Worm (Caenorhabditis elegans) whole organism, mixed stage, embryonic: Measurements from ENCODE around the gene nhr-123.

ENCODE experiments used
- M03D4.4 ChIP-seq: sonication (generic microtip); optimal IDR thresholded peaks from 2 replicates; lab custom pipeline; 2017; ENCODE audit warnings: mild to moderate bottlenecking, missing genetic modification characterization, missing compliant biosample characterization
- ces-1 ChIP-seq: fragments of 150-350 bp; optimal IDR thresholded peaks from 2 replicates; lab custom pipeline; 2014; ENCODE audit warnings: missing biosample characterization, missing genetic modification reagents, missing genetic modification characterization
- elt-1 ChIP-seq: sonication (generic microtip); optimal IDR thresholded peaks from 2 replicates; lab custom pipeline; 2017; ENCODE audit warnings: missing genetic modification characterization, mild to moderate bottlenecking, missing compliant biosample characterization, antibody characterized with exemption, moderate library complexity, borderline replicate concordance; ENCODE audit not compliant: insufficient read depth
- lsy-2 ChIP-seq: fragments of 150-350 bp; optimal IDR thresholded peaks from 2 replicates; lab custom pipeline; 2014; ENCODE audit warnings: missing biosample characterization, missing genetic modification characterization
- mab-5 ChIP-seq: fragments of 150-350 bp; optimal IDR thresholded peaks from 2 replicates; lab custom pipeline; 2014; ENCODE audit warnings: missing biosample characterization, missing genetic modification characterization
- mep-1 ChIP-seq: fragments of 150-350 bp; optimal IDR thresholded peaks from 2 replicates; lab custom pipeline; 2017; ENCODE audit warnings: missing biosample characterization, missing genetic modification reagents, missing genetic modification characterization, inconsistent platforms
- nhr-12 ChIP-seq: fragments of 150-350 bp; optimal IDR thresholded peaks from 2 replicates; lab custom pipeline; 2014; ENCODE audit warnings: missing biosample characterization, missing genetic modification characterization
- nhr-237 ChIP-seq: fragments of 150-350 bp; optimal IDR thresholded peaks from 2 replicates; lab custom pipeline; 2014; ENCODE audit warnings: missing biosample characterization, missing genetic modification characterization
- nhr-76 ChIP-seq: sonication (generic microtip); optimal IDR thresholded peaks from 2 replicates; lab custom pipeline; 2017; ENCODE audit warnings: missing biosample characterization, missing genetic modification characterization
- pha-4 ChIP-seq: fragments of 150-350 bp; optimal IDR thresholded peaks from 2 replicates; lab custom pipeline; 2018; ENCODE audit warnings: missing biosample characterization, missing genetic modification reagents, missing genetic modification characterization
- snpc-4 ChIP-seq: fragments of 150-350 bp; optimal IDR thresholded peaks from 2 replicates; lab custom pipeline; 2014; ENCODE audit warnings: missing biosample characterization, missing genetic modification characterization
- unc-39 ChIP-seq: fragments of 150-350 bp; optimal IDR thresholded peaks from 2 replicates; lab custom pipeline; 2014; ENCODE audit warnings: missing biosample characterization, missing genetic modification characterization
- unc-62 ChIP-seq: fragments of 150-350 bp; optimal IDR thresholded peaks from 2 replicates; lab custom pipeline; 2014; ENCODE audit warnings: missing biosample characterization, missing genetic modification reagents, missing genetic modification characterization

ce11 chrV:428844-429243 lies 22.4 kb upstream of the nhr-123 start, which contains the start of gene B0554.4:
- TF ChIP-seq mep-1 (tag; lab: Kevin White, UChicago) (no peak), pha-4 (tag; lab: Kevin White, UChicago) (no peak), lsy-2 (tag; lab: Kevin White, UChicago) (no peak), nhr-237 (no peak), nhr-76 (tag; lab: Kevin White, UChicago) (no peak), snpc-4 (tag; lab: Kevin White, UChicago) (no peak), M03D4.4 (tag; lab: Kevin White, UChicago) (no peak), unc-62 (GFP tag; lab: Kevin White, UChicago) (no peak), mab-5 (tag; lab: Kevin White, UChicago) (no peak), unc-39 (tag; lab: Kevin White, UChicago) (no peak), nhr-12 (no peak), elt-1 (tag; lab: Kevin White, UChicago) (no peak), ces-1 (GFP tag; lab: Kevin White, UChicago) (no peak)
